Worm (Caenorhabditis elegans) whole organism, late embryonic: ENCODE measurements around the gene ddx-23.

Experiments
- F13H6.1 ChIP-seq: sonication (generic microtip); optimal IDR thresholded peaks from 2 replicates; lab custom pipeline; 2016; ENCODE audit warnings: missing genetic modification characterization, missing compliant biosample characterization
- ceh-14 ChIP-seq: sonication (generic microtip); optimal IDR thresholded peaks from 2 replicates; lab custom pipeline; 2016; ENCODE audit warnings: missing genotype, missing genetic modification characterization, missing compliant biosample characterization
- ceh-22 ChIP-seq: sonication (generic microtip); optimal IDR thresholded peaks from 2 replicates; lab custom pipeline; 2017; ENCODE audit warnings: missing biosample characterization, missing genetic modification characterization
- ceh-45 ChIP-seq: fragments of 200-800 bp; sonication (Bioruptor generic); IDR thresholded peaks from 2 replicates; pipeline ENCODE4 v1.3.6; 2022; ENCODE audit warnings: missing genetic modification reagents, missing genetic modification characterization, missing compliant biosample characterization
- madf-2 ChIP-seq: sonication (generic microtip); optimal IDR thresholded peaks from 2 replicates; lab custom pipeline; 2017; ENCODE audit warnings: missing genetic modification characterization, missing compliant biosample characterization
- pha-4 ChIP-seq: fragments of 150-350 bp; optimal IDR thresholded peaks from 2 replicates; lab custom pipeline; 2018; ENCODE audit warnings: missing biosample characterization, missing genetic modification reagents, missing genetic modification characterization

DNA sequence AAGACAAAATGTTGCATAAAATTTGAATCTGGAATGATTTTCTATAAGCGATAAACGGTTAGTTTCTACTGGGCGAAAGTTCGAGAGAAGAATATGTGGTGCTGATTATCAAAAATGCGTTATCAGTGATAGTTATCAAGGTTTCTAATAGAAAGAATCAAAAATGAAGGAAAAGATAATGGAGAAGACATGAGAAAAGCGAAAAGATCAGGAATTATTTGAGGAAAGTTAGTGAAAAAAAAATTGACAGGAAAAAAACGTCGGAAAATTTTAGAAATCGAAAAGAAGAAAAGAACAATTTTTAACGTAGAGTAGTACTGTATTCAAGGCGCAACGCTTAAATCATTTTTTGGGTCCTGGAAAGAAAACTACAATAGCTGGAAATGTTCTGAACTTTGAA, 10.7 kb upstream of the ddx-23 start, which contains the start of gene dnpp-1:
- TF ChIP-seq F13H6.1 (no peak), madf-2 (tag; lab: Kevin White, UChicago) (no peak), ceh-45 (GFP tag; lab: Robert Waterston, UW) (no peak), pha-4 (tag; lab: Kevin White, UChicago) (no peak), ceh-14 (tag; lab: Kevin White, UChicago) (no peak), ceh-22 (tag; lab: Kevin White, UChicago) (no peak)
